Fruit fly (Drosophila melanogaster) whole organism, wandering third instar larva: ENCODE data around the gene SclA.

Source experiments
- Abd-B ChIP-seq: fragments of >200 bp; optimal IDR thresholded peaks from 2 replicates; lab custom pipeline; 2017; ENCODE audit warnings: missing biosample characterization, missing genetic modification characterization
- Hr78 ChIP-seq: fragments of >200 bp; optimal IDR thresholded peaks from 2 replicates; lab custom pipeline; 2017; ENCODE audit warnings: missing biosample characterization, missing genetic modification characterization
- N ChIP-seq: fragments of >200 bp; optimal IDR thresholded peaks from 2 replicates; lab custom pipeline; 2018; ENCODE audit warnings: missing biosample characterization, missing external identifiers, missing genetic modification characterization
- OdsH ChIP-seq: fragments of 200-800 bp; sonication (Bioruptor generic); optimal IDR thresholded peaks from 2 replicates; lab custom pipeline; 2016; ENCODE audit warnings: missing biosample characterization, mild to moderate bottlenecking, missing genetic modification characterization
- Sp1 ChIP-seq: fragments of 200-800 bp; sonication (Bioruptor generic); optimal IDR thresholded peaks from 3 replicates; lab custom pipeline; 2019; ENCODE audit warnings: missing biosample characterization, mild to moderate bottlenecking, missing genetic modification characterization, moderate library complexity
- Vsx2 ChIP-seq: fragments of 200-300, 225-300 bp; sonication (Bioruptor generic); optimal IDR thresholded peaks from 2 replicates; lab custom pipeline; 2018; ENCODE audit warnings: missing biosample characterization, missing genetic modification characterization; ENCODE audit not compliant: partially characterized antibody
- br ChIP-seq: fragments of 200-800 bp; sonication (Bioruptor generic); optimal IDR thresholded peaks from 2 replicates; lab custom pipeline; 2016; ENCODE audit warnings: missing biosample characterization, missing genetic modification characterization
- brk ChIP-seq: fragments of 200-800 bp; sonication (Bioruptor generic); optimal IDR thresholded peaks from 2 replicates; lab custom pipeline; 2016; ENCODE audit warnings: missing biosample characterization, mild to moderate bottlenecking, missing genetic modification characterization
- fru ChIP-seq: fragments of 200-800 bp; sonication (Bioruptor generic); optimal IDR thresholded peaks from 3 replicates; lab custom pipeline; 2016; ENCODE audit warnings: missing biosample characterization, mild to moderate bottlenecking, missing genetic modification characterization
- pan ChIP-seq: fragments of >200 bp; optimal IDR thresholded peaks from 2 replicates; lab custom pipeline; 2017
- psq ChIP-seq: fragments of 200-800 bp; sonication (Bioruptor generic); optimal IDR thresholded peaks from 3 replicates; lab custom pipeline; 2017; ENCODE audit warnings: missing biosample characterization, mild to moderate bottlenecking, missing genetic modification characterization, moderate library complexity
- rgr ChIP-seq: fragments of 200-800 bp; sonication (Bioruptor generic); optimal IDR thresholded peaks from 3 replicates; lab custom pipeline; 2016; ENCODE audit warnings: missing biosample characterization, mild to moderate bottlenecking, missing genetic modification characterization
- usp ChIP-seq: fragments of >200 bp; optimal IDR thresholded peaks from 2 replicates; lab custom pipeline; 2017; ENCODE audit warnings: missing biosample characterization, missing genetic modification characterization
- woc ChIP-seq: sonication (Bioruptor generic); optimal IDR thresholded peaks from 2 replicates; lab custom pipeline; 2016; ENCODE audit warnings: missing biosample characterization, mild to moderate bottlenecking, missing genetic modification characterization

DNA sequence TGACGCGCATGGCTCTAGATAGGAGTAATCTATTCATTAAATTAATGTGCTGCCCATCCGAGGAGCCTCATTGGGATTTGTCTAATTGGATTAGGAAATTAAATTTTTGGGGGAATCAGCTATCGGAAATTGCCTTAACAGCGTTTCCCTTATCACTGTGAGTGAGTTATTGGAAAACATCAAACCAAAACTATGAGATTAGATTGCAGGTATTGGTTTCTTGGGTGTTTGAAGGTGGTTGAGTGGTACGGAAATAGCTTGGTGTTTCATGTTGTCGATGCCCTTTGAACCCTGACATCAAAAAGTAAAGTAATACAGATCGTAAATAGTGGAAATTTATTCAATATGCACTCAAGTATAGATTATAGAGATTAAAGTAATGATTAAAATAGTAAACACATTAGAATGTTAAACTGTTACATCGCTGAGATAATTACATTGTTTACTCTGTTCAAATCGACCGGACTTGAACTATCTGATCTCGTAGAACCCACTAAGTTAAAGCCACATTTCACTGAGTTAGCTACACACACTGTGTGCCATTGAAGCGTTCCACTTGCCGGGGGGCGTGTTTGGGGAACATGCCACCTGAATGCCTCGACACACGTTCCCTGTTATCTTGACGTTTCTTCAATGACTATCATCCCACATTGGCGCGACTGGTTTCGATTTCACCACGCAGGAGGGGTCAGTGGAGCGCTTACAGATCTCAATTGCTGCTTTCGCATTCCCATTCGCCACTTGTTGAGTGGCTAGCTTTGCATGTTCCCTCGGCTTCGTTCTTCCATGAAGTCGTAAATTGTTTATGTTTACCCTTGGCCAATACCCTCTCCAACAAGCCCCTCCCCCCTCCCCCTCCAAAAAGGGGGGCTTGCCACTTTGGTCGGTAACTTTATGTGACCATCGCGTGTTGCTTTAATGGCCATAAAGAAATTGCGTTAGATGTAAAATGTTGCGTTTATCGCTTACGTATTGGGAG lies 45.4 kb downstream of the SclA start:
- TF ChIP-seq pan (lab: Kevin White, UChicago) (no peak), usp (GFP tag; lab: Kevin White, UChicago) (no peak), Abd-B (no peak), woc (GFP tag; lab: Kevin White, UChicago) (no peak), fru (GFP tag; lab: Kevin White, UChicago) (no peak), rgr (GFP tag; lab: Kevin White, UChicago) (no peak), Sp1 (GFP tag; lab: Kevin White, UChicago) (no peak), Hr78 (GFP tag; lab: Kevin White, UChicago) (no peak), psq (GFP tag; lab: Kevin White, UChicago) (no peak), N (no peak), br (no peak), OdsH (GFP tag; lab: Kevin White, UChicago) (no peak), Vsx2 (GFP tag; lab: Kevin White, UChicago) (no peak), brk (GFP tag; lab: Kevin White, UChicago) (no peak)
